Fruit fly (Drosophila melanogaster): ENCODE results near the gene CG33061.

Gene CG33061

DNA sequence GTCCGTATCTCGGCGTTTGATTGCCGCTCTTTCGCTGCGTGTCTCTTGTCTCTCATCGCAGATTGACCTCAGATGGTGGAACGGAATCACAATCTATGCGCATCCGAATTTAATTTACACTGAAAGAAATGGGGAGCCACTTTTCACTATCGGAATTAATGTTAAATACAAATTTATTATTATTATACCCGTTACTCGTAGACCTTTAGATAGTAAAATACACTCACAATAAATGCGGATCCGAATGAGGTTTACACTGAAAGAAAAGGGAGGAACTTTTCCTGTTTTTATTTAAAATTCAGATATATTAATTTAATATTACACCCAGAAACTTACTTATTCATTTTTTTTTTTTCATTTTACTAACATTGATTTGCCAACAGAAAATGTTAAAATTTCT lies 40.5 kb upstream of the CG33061 start (continued):
- TF ChIP-seq Blimp-1 (GFP tag; optimal IDR thresholded peaks at IDR 0.05) (no peak), esn (GFP tag; optimal IDR thresholded peaks at IDR 0.05) (no peak), fd85E (GFP tag; optimal IDR thresholded peaks at IDR 0.05) (no peak), salr (GFP tag; optimal IDR thresholded peaks at IDR 0.05) (no peak), CG31627 (GFP tag; optimal IDR thresholded peaks at IDR 0.05) (no peak), eg (GFP tag; IDR thresholded peaks at IDR 0.05) (peak; percentile 14; the same call in 1 of the 3 replicates), spab (GFP tag; optimal IDR thresholded peaks at IDR 0.05) (peak; percentile 12), acj6 (GFP tag; optimal IDR thresholded peaks at IDR 0.05) (peak; percentile 30), CG8119 (GFP tag; IDR thresholded peaks at IDR 0.05) (peak; percentile 46; the same call in 1 of the 3 replicates), Ets96B (tag; optimal IDR thresholded peaks at IDR 0.05) (peak; percentile 14)

DNA sequence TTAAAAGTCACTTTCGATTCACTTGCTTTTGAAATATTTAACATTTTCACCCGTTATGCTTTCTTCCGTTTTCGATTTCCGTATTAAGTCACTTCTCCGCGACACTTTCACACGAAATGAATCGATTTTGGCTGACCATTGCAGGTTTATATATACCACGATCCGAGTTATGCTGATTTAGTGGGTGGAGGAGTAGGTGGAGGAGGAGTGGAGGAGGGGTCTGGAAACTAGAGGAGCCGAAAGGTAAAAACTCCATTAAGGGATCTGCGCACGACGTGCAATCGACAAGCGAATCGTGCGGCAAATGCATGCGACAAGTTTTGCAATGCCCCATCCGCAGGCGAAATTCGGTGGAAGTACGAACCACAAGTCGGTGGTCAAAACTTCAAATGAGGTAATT lies 38.7 kb upstream of the CG33061 start, which contains the start of gene CG13045:
Gene CG13045 (minus strand): TSS at position 101 of the 400 bp plus-strand sequence.
- TF ChIP-seq Sox14 (GFP tag; optimal IDR thresholded peaks at IDR 0.05) (no peak), CG6854 (GFP tag; optimal IDR thresholded peaks at IDR 0.05) (no peak), cyc (GFP tag; optimal IDR thresholded peaks at IDR 0.05) (no peak), CG8119 (GFP tag; IDR thresholded peaks at IDR 0.05) (no peak), topi (GFP tag; optimal IDR thresholded peaks at IDR 0.05) (no peak), fkh (GFP tag; optimal IDR thresholded peaks at IDR 0.05) (no peak), Sox15 (GFP tag; optimal IDR thresholded peaks at IDR 0.05) (no peak), achi (GFP tag; optimal IDR thresholded peaks at IDR 0.05) (no peak)

DNA sequence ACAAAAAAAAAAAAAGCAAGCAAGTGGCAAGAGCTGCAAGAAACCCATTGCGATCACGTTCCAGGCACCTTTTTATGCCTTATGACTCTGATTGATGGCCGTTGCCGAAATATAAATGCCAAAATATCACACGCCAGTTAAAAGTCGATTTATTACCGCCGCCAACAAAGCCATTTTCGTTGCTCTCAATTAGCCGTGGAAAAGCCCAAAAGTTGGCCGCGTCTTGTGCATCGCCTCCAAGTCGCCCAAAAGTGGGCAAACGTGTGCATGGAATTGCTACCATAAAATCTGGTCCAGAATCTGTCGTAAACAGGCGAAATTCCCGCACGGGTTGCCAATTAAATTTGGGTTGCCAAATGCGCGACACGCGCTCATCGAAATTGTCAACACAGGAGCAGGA lies 37.9 kb upstream of the CG33061 start:
- TF ChIP-seq CG16779 (tag; optimal IDR thresholded peaks at IDR 0.05) (no peak), CG3919 (GFP tag; optimal IDR thresholded peaks at IDR 0.05) (peak; percentile 22), eg (GFP tag; IDR thresholded peaks at IDR 0.05) (no peak), CG6163 (GFP tag; IDR thresholded peaks at IDR 0.05) (0 out of 3 replicates have a peak, but pooled peaks have one; percentile 30)

DNA sequence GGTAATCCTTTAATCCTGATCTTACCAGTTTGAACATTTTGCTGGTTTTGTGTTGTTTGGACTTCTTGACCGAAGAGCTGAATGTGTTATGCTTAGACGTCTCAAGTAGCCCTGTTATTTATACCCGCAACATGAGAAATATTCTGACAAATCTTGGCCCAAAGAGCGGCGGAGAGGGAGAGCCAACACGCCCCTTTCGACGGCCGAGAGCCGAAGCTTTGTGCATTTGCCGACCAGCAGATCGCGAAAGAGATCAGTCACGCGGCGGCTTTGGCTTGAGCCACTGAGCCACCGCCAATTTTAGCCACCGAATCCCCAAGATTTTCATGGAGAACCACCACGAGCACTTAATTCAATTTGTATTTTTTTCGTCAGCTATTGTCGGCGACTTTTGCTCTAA lies 34.1 kb upstream of the CG33061 start, which contains the start of gene CG4962:
Gene CG4962 (minus strand): TSS at position 101 of the 400 bp plus-strand sequence.
- TF ChIP-seq Eip78C (GFP tag) (no peak), fd59A (GFP tag; optimal IDR thresholded peaks at IDR 0.05) (no peak), esn (GFP tag; optimal IDR thresholded peaks at IDR 0.05) (no peak), Hr4 (GFP tag; optimal IDR thresholded peaks at IDR 0.05) (no peak), dsx (GFP tag; optimal IDR thresholded peaks at IDR 0.05; ENCODE audit: poor library complexity, severe bottlenecking) (no peak), Eip93F (GFP tag; optimal IDR thresholded peaks at IDR 0.05) (no peak), acj6 (GFP tag; optimal IDR thresholded peaks at IDR 0.05) (no peak), svp (GFP tag) (no peak), CG3032 (tag; optimal IDR thresholded peaks at IDR 0.05) (no peak), CG8119 (GFP tag; IDR thresholded peaks at IDR 0.05) (no peak), pdm3 (GFP tag; optimal IDR thresholded peaks at IDR 0.05) (no peak), Eip75B (GFP tag; optimal IDR thresholded peaks at IDR 0.05) (no peak), CG10631 (GFP tag; optimal IDR thresholded peaks at IDR 0.05) (no peak)

DNA sequence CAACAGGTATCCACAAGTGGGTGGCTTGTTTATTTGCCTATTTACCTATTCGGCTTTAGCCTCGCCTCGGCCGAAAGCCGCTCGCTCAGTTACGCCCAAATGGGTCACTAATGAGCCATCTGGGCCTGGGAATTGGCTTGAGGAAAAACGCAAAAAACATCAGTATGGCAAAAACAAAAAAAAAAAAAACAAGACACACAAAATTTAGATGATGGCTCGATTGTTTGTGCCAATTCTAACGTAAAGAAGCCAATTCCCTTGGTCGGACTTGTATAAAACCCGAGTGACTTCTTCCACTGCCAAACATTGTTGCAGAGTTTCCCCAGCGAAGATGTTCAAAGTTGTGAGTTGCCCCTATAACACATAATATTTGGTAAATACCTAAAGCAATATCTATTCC lies 28.4 kb upstream of the CG33061 start, which contains the start of gene CG4982:
Gene CG4982 (plus strand): TSS at position 301 of the 400 bp plus-strand sequence.
- TF ChIP-seq ss (GFP tag; optimal IDR thresholded peaks at IDR 0.05): no peak
- TF ChIP-seq spab (GFP tag; optimal IDR thresholded peaks at IDR 0.05): no peak
- no peak for TF ChIP-seq dac (GFP tag; optimal IDR thresholded peaks at IDR 0.05)
- no peak for TF ChIP-seq CG8632 (GFP tag; optimal IDR thresholded peaks at IDR 0.05)
- TF ChIP-seq CG6792 (GFP tag; optimal IDR thresholded peaks at IDR 0.05): no peak
